Fruit fly (Drosophila melanogaster) whole organism, prepupa: ENCODE data around the gene Ten-a.

Experiments used
- Blimp-1 ChIP-seq: fragments of 200-800 bp; sonication (Bioruptor generic); optimal IDR thresholded peaks from 3 replicates; lab custom pipeline; 2017; ENCODE audit warnings: missing biosample characterization, missing genetic modification characterization, mild to moderate bottlenecking, moderate library complexity, missing genetic modification reagents
- CG11762 ChIP-seq: fragments of 200-800 bp; sonication (Bioruptor generic); optimal IDR thresholded peaks from 3 replicates; lab custom pipeline; 2016; ENCODE audit warnings: missing biosample characterization, missing genetic modification characterization; ENCODE audit not compliant: insufficient read depth
- CG3032 ChIP-seq: fragments of 200-800 bp; optimal IDR thresholded peaks from 2 replicates; lab custom pipeline; 2019; ENCODE audit warnings: missing biosample characterization, mild to moderate bottlenecking, missing genetic modification characterization, moderate library complexity
- CG34406 ChIP-seq: fragments of 200-800 bp; sonication (Bioruptor generic); optimal IDR thresholded peaks from 3 replicates; lab custom pipeline; 2016; ENCODE audit warnings: missing biosample characterization, missing genetic modification characterization
- CG8119 ChIP-seq: fragments of 200-800 bp; sonication (Bioruptor generic); IDR thresholded peaks from 3 replicates; pipeline ENCODE4 v1.3.6; 2022; ENCODE audit warnings: missing biosample characterization, missing genetic modification characterization
- Gug ChIP-seq: fragments of 200-800 bp; sonication (Bioruptor generic); IDR thresholded peaks from 2 replicates; pipeline ENCODE4 v1.3.6; 2022; ENCODE audit warnings: missing biosample characterization, missing genetic modification characterization
- Lpt ChIP-seq: fragments of 200-800 bp; sonication (Bioruptor generic); optimal IDR thresholded peaks from 3 replicates; lab custom pipeline; 2016; ENCODE audit warnings: missing biosample characterization, missing genetic modification characterization
- fd59A ChIP-seq: fragments of 200-800 bp; sonication (Bioruptor generic); optimal IDR thresholded peaks from 2 replicates; lab custom pipeline; 2017; ENCODE audit warnings: missing biosample characterization, mild to moderate bottlenecking, missing genetic modification characterization, missing genetic modification reagents
- salr ChIP-seq, 2 experiments: fragments of 200-800 bp; sonication (Bioruptor generic); optimal IDR thresholded peaks; 3 replicates each; lab custom pipeline; 2016 to 2018; ENCODE audit warnings: missing biosample characterization in 2 of 2, missing genetic modification characterization in 2 of 2, mild to moderate bottlenecking in 1 of 2
- topi ChIP-seq: fragments of 200-800 bp; sonication (Bioruptor generic); optimal IDR thresholded peaks from 3 replicates; lab custom pipeline; 2016; ENCODE audit warnings: missing biosample characterization, missing genetic modification characterization

DNA sequence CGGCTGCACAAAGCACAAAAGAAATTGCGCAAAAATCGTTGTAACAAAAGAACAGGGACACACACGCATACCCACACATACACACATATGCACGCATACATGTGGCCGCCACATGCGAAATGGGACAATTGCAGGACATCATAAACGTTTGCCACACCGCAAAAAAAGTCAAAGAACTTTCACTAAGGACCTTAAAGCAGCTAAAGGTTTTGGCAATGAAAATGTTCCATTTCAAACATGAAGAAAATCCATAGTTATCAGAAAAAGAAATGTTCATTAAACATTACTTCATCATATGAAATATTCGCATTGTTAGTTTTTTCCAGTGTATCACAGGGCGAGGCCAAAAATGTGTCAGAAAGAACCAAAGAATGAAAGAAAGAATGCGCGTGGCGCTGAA lies 38.7 kb downstream of the Ten-a start:
- no peak for TF ChIP-seq Lpt (GFP tag; lab: Kevin White, UChicago)
- no peak for TF ChIP-seq Blimp-1
- TF ChIP-seq topi = peak; percentile 2
- no peak for TF ChIP-seq salr (GFP tag; optimal IDR thresholded peaks at IDR 0.05; lab: Kevin White, UChicago)
- no peak for TF ChIP-seq Gug (GFP tag; lab: Robert Waterston, UW)
- no peak for TF ChIP-seq fd59A
- TF ChIP-seq CG34406 (GFP tag; lab: Kevin White, UChicago) = no peak
- TF ChIP-seq CG11762 (GFP tag; lab: Kevin White, UChicago) = no peak
- TF ChIP-seq CG3032 (tag; lab: Kevin White, UChicago) = no peak
- no peak for TF ChIP-seq CG8119 (GFP tag; lab: Robert Waterston, UW)
